Worm (Caenorhabditis elegans) whole organism, mixed stage, embryonic: ENCODE results near the gene srlf-15.

Experiments used
- blmp-1 ChIP-seq: fragments of 150-350 bp; optimal IDR thresholded peaks from 2 replicates; lab custom pipeline; 2014; ENCODE audit warnings: missing biosample characterization, missing genetic modification characterization
- ceh-39 ChIP-seq: fragments of 150-350 bp; optimal IDR thresholded peaks from 2 replicates; lab custom pipeline; 2014; ENCODE audit warnings: missing biosample characterization, missing genetic modification characterization
- elt-1 ChIP-seq: sonication (generic microtip); optimal IDR thresholded peaks from 2 replicates; lab custom pipeline; 2017; ENCODE audit warnings: missing genetic modification characterization, mild to moderate bottlenecking, missing compliant biosample characterization, antibody characterized with exemption, moderate library complexity, borderline replicate concordance; ENCODE audit not compliant: insufficient read depth
- flh-1 ChIP-seq: fragments of 200-800 bp; sonication (Bioruptor generic); optimal IDR thresholded peaks from 2 replicates; lab custom pipeline; 2018; ENCODE audit warnings: mild to moderate bottlenecking, missing genetic modification characterization, moderate library complexity, missing compliant biosample characterization
- hlh-1 ChIP-seq: fragments of 150-350 bp; optimal IDR thresholded peaks from 2 replicates; lab custom pipeline; 2014; ENCODE audit warnings: missing biosample characterization, missing genetic modification reagents, missing genetic modification characterization
- lsy-2 ChIP-seq: fragments of 150-350 bp; optimal IDR thresholded peaks from 2 replicates; lab custom pipeline; 2014; ENCODE audit warnings: missing biosample characterization, missing genetic modification characterization
- mab-5 ChIP-seq: fragments of 150-350 bp; optimal IDR thresholded peaks from 2 replicates; lab custom pipeline; 2014; ENCODE audit warnings: missing biosample characterization, missing genetic modification characterization
- nhr-12 ChIP-seq: fragments of 150-350 bp; optimal IDR thresholded peaks from 2 replicates; lab custom pipeline; 2014; ENCODE audit warnings: missing biosample characterization, missing genetic modification characterization
- nhr-2 ChIP-seq: fragments of 150-350 bp; optimal IDR thresholded peaks from 2 replicates; lab custom pipeline; 2014; ENCODE audit warnings: missing biosample characterization, missing genetic modification characterization
- nhr-28 ChIP-seq: fragments of 150-350 bp; optimal IDR thresholded peaks from 2 replicates; lab custom pipeline; 2014; ENCODE audit warnings: missing biosample characterization, missing genetic modification characterization
- nhr-76 ChIP-seq: sonication (generic microtip); optimal IDR thresholded peaks from 2 replicates; lab custom pipeline; 2017; ENCODE audit warnings: missing biosample characterization, missing genetic modification characterization
- pha-4 ChIP-seq: fragments of 150-350 bp; optimal IDR thresholded peaks from 2 replicates; lab custom pipeline; 2018; ENCODE audit warnings: missing biosample characterization, missing genetic modification reagents, missing genetic modification characterization
- sptf-1 ChIP-seq: sonication (generic microtip); optimal IDR thresholded peaks from 2 replicates; lab custom pipeline; 2017; ENCODE audit warnings: mild to moderate bottlenecking, missing genetic modification characterization, moderate library complexity, missing compliant biosample characterization
- unc-62 ChIP-seq: fragments of 150-350 bp; optimal IDR thresholded peaks from 2 replicates; lab custom pipeline; 2014; ENCODE audit warnings: missing biosample characterization, missing genetic modification reagents, missing genetic modification characterization

DNA sequence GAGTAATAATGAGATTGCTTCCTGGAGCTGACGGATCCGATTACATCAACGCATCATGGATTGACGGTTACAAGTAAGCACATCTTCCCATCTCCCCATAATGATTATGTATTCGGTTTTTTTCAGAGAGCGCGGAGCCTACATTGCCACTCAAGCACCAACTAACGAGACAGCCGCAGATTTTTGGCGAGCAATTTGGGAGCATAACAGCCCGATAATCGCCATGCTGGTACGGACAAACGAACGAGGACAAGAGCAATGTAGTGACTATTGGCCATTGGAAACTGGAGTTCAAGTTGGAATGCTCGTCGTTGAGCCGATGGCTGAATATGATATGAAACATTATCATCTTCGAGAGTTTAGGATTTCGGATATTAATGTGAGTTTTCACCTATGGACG, 25.0 kb upstream of the srlf-15 start:
- TF ChIP-seq lsy-2 (tag; lab: Kevin White, UChicago), result no peak
- TF ChIP-seq flh-1 (GFP tag; lab: Kevin White, UChicago), result no peak
- no peak for TF ChIP-seq hlh-1
- no peak for TF ChIP-seq unc-62 (GFP tag; lab: Kevin White, UChicago)
- no peak for TF ChIP-seq nhr-28 (tag; lab: Kevin White, UChicago)
- TF ChIP-seq nhr-2, result no peak
- no peak for TF ChIP-seq pha-4 (tag; lab: Kevin White, UChicago)
- no peak for TF ChIP-seq sptf-1 (tag; lab: Kevin White, UChicago)
- no peak for TF ChIP-seq blmp-1 (tag; lab: Kevin White, UChicago)
- TF ChIP-seq nhr-76 (tag; lab: Kevin White, UChicago), result no peak
- TF ChIP-seq elt-1, result no peak
- TF ChIP-seq mab-5 (tag; lab: Kevin White, UChicago), result no peak
- no peak for TF ChIP-seq ceh-39 (tag; lab: Kevin White, UChicago)
- TF ChIP-seq nhr-12, result no peak
